Worm (Caenorhabditis elegans): Measurements from ENCODE around the gene otub-4.

DNA sequence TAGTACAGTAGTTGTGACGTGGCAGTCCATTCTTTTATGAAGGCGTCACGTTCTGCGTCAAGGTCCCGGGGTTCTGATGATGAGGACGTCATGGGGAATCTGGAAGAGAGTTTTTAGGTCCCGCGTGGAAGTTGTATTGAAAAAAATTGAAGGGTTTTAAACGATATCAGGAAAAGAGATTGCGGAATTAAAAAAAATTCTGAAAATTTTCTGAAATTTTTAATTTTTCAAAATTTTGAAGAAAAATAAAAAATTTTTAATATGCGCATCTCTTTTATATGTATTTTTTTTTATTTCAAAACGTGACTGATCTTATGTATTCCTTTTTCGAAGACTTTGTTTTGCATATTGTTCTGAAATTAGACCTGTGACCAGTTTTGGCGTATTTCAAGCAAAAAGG is 44.6 kb upstream of the otub-4 start, which contains the start of gene C04C3.6:
- TF ChIP-seq ztf-11 (tag; optimal IDR thresholded peaks at IDR 0.05) (no peak), unc-62 (GFP tag; optimal IDR thresholded peaks at IDR 0.05) (no peak), aly-2 (tag; optimal IDR thresholded peaks at IDR 0.05) (no peak), nhr-77 (tag; optimal IDR thresholded peaks at IDR 0.05) (no peak), ama-1 (optimal IDR thresholded peaks at IDR 0.05) (no peak), jun-1 (tag; optimal IDR thresholded peaks at IDR 0.05) (no peak), elt-1 (tag; optimal IDR thresholded peaks at IDR 0.05) (no peak), nhr-11 (tag; optimal IDR thresholded peaks at IDR 0.05) (no peak), snpc-4 (tag; optimal IDR thresholded peaks at IDR 0.05) (no peak), egl-27 (tag; optimal IDR thresholded peaks at IDR 0.05) (no peak)
